Fruit fly (Drosophila melanogaster) S2 (cell line): ENCODE measurements around the gene BobA.

Source experiments
- CG8478 ChIP-seq: fragments of >200 bp; optimal IDR thresholded peaks from 2 replicates; lab custom pipeline; 2018
- CTCF ChIP-seq, 2 experiments: fragments of >200 bp; optimal IDR thresholded peaks; 2 replicates each; lab custom pipeline; 2018

dm6 chr3L:14986984-14987896 is 41.3 kb upstream of the BobA start:
- TF ChIP-seq CG8478 (lab: Kevin White, UChicago): no peak
- no peak for TF ChIP-seq CTCF (optimal IDR thresholded peaks at IDR 0.05; lab: Kevin White, UChicago)
